Fruit fly (Drosophila melanogaster) whole organism, prepupa: ENCODE data around the gene Obp18a.

ENCODE experiments used
- Blimp-1 ChIP-seq: fragments of 200-800 bp; sonication (Bioruptor generic); optimal IDR thresholded peaks from 3 replicates; lab custom pipeline; 2017; ENCODE audit warnings: missing biosample characterization, missing genetic modification characterization, mild to moderate bottlenecking, moderate library complexity, missing genetic modification reagents
- CG10631 ChIP-seq: fragments of 200-800 bp; sonication (Bioruptor generic); optimal IDR thresholded peaks from 2 replicates; lab custom pipeline; 2016; ENCODE audit warnings: missing biosample characterization, missing genetic modification characterization
- CG11294 ChIP-seq: fragments of 200-800 bp; sonication (Bioruptor generic); IDR thresholded peaks from 2 replicates; pipeline ENCODE4 v1.3.6; 2022; ENCODE audit warnings: missing biosample characterization, missing genetic modification characterization
- CG11762 ChIP-seq: fragments of 200-800 bp; sonication (Bioruptor generic); optimal IDR thresholded peaks from 3 replicates; lab custom pipeline; 2016; ENCODE audit warnings: missing biosample characterization, missing genetic modification characterization; ENCODE audit not compliant: insufficient read depth
- CG1621 ChIP-seq: fragments of 200-800 bp; sonication (Bioruptor generic); optimal IDR thresholded peaks from 3 replicates; lab custom pipeline; 2018; ENCODE audit warnings: missing biosample characterization, mild to moderate bottlenecking, missing genetic modification characterization
- CG16779 ChIP-seq: fragments of 200-800 bp; sonication (Bioruptor generic); optimal IDR thresholded peaks from 3 replicates; lab custom pipeline; 2017; ENCODE audit warnings: missing biosample characterization, mild to moderate bottlenecking, missing genetic modification characterization
- CG3032 ChIP-seq: fragments of 200-800 bp; optimal IDR thresholded peaks from 2 replicates; lab custom pipeline; 2019; ENCODE audit warnings: missing biosample characterization, mild to moderate bottlenecking, missing genetic modification characterization, moderate library complexity
- CG32006 ChIP-seq: fragments of 200-800 bp; sonication (Bioruptor generic); optimal IDR thresholded peaks from 3 replicates; lab custom pipeline; 2017; ENCODE audit warnings: missing biosample characterization, mild to moderate bottlenecking, missing genetic modification characterization
- CG34406 ChIP-seq: fragments of 200-800 bp; sonication (Bioruptor generic); optimal IDR thresholded peaks from 3 replicates; lab custom pipeline; 2016; ENCODE audit warnings: missing biosample characterization, missing genetic modification characterization
- CG4318 ChIP-seq: fragments of 200-800 bp; sonication (Bioruptor generic); optimal IDR thresholded peaks from 3 replicates; lab custom pipeline; 2017; ENCODE audit warnings: missing biosample characterization, mild to moderate bottlenecking, missing genetic modification characterization
- CG6163 ChIP-seq: fragments of 200-800 bp; sonication (Bioruptor generic); IDR thresholded peaks from 3 replicates; pipeline ENCODE4 v1.3.6; 2022; ENCODE audit warnings: missing biosample characterization, missing genetic modification characterization
- CG6276 ChIP-seq: fragments of 200-800 bp; sonication (Bioruptor generic); optimal IDR thresholded peaks from 2 replicates; lab custom pipeline; 2017; ENCODE audit warnings: missing biosample characterization, mild to moderate bottlenecking, missing genetic modification characterization
- CG6808 ChIP-seq: fragments of 200-800 bp; sonication (Bioruptor generic); optimal IDR thresholded peaks from 3 replicates; lab custom pipeline; 2017; ENCODE audit warnings: missing biosample characterization, missing genetic modification characterization, mild to moderate bottlenecking, moderate library complexity, missing genetic modification reagents
- CG7368 ChIP-seq: fragments of 200-800 bp; sonication (Bioruptor generic); optimal IDR thresholded peaks from 3 replicates; lab custom pipeline; 2016; ENCODE audit warnings: missing biosample characterization, missing genetic modification characterization
- CG8119 ChIP-seq: fragments of 200-800 bp; sonication (Bioruptor generic); IDR thresholded peaks from 3 replicates; pipeline ENCODE4 v1.3.6; 2022; ENCODE audit warnings: missing biosample characterization, missing genetic modification characterization
- CG8319 ChIP-seq: fragments of 200-800 bp; sonication (Bioruptor generic); optimal IDR thresholded peaks from 3 replicates; lab custom pipeline; 2016; ENCODE audit warnings: missing biosample characterization, missing genetic modification characterization
- CG8632 ChIP-seq: fragments of 200-800 bp; sonication (Bioruptor generic); optimal IDR thresholded peaks from 3 replicates; lab custom pipeline; 2016; ENCODE audit warnings: missing biosample characterization, missing genetic modification characterization
- CG9139 ChIP-seq: fragments of 200-800 bp; sonication (Bioruptor generic); optimal IDR thresholded peaks from 3 replicates; lab custom pipeline; 2017; ENCODE audit warnings: missing biosample characterization, mild to moderate bottlenecking, missing genetic modification characterization
- Eip75B ChIP-seq: fragments of 200-800 bp; sonication (Bioruptor generic); optimal IDR thresholded peaks from 3 replicates; lab custom pipeline; 2016; ENCODE audit warnings: missing biosample characterization, missing genetic modification characterization
- Eip78C ChIP-seq: fragments of 200-800 bp; sonication (Bioruptor generic); peaks from one replicate; lab custom pipeline; 2016; ENCODE audit warnings: missing biosample characterization, missing genetic modification characterization
- Eip93F ChIP-seq: fragments of 200-800 bp; sonication (Bioruptor generic); optimal IDR thresholded peaks from 2 replicates; lab custom pipeline; 2016; ENCODE audit warnings: missing biosample characterization, mild to moderate bottlenecking, missing genetic modification characterization
- Ets21C ChIP-seq: fragments of 200-800 bp; sonication (Bioruptor generic); optimal IDR thresholded peaks from 3 replicates; lab custom pipeline; 2016; ENCODE audit warnings: missing biosample characterization, missing genetic modification characterization
- Ets96B ChIP-seq: fragments of 200-800 bp; optimal IDR thresholded peaks from 2 replicates; lab custom pipeline; 2019; ENCODE audit warnings: missing biosample characterization, mild to moderate bottlenecking, missing genetic modification characterization, moderate library complexity
- Gug ChIP-seq: fragments of 200-800 bp; sonication (Bioruptor generic); IDR thresholded peaks from 2 replicates; pipeline ENCODE4 v1.3.6; 2022; ENCODE audit warnings: missing biosample characterization, missing genetic modification characterization
- Hr38 ChIP-seq: sonication (Bioruptor generic); optimal IDR thresholded peaks from 2 replicates; lab custom pipeline; 2016; ENCODE audit warnings: missing biosample characterization, missing genetic modification characterization
- Hr39 ChIP-seq: fragments of 200-800 bp; sonication (Bioruptor generic); optimal IDR thresholded peaks from 2 replicates; lab custom pipeline; 2016; ENCODE audit warnings: missing biosample characterization, missing genetic modification characterization
- Lpt ChIP-seq: fragments of 200-800 bp; sonication (Bioruptor generic); optimal IDR thresholded peaks from 3 replicates; lab custom pipeline; 2016; ENCODE audit warnings: missing biosample characterization, missing genetic modification characterization
- Met ChIP-seq: fragments of 200-800 bp; sonication (Bioruptor generic); optimal IDR thresholded peaks from 3 replicates; lab custom pipeline; 2016; ENCODE audit warnings: missing biosample characterization, missing genetic modification characterization
- OdsH ChIP-seq: fragments of 200-800 bp; sonication (Bioruptor generic); optimal IDR thresholded peaks from 3 replicates; lab custom pipeline; 2016; ENCODE audit warnings: missing biosample characterization, missing genetic modification characterization
- Smox ChIP-seq: fragments of 200-800 bp; sonication (Bioruptor generic); optimal IDR thresholded peaks from 3 replicates; lab custom pipeline; 2016; ENCODE audit warnings: missing biosample characterization, missing genetic modification characterization
- Sox102F ChIP-seq: fragments of 200-800 bp; sonication (Bioruptor generic); optimal IDR thresholded peaks from 2 replicates; lab custom pipeline; 2016; ENCODE audit warnings: missing biosample characterization, mild to moderate bottlenecking, missing genetic modification characterization
- Sox14 ChIP-seq: fragments of 200-800 bp; sonication (Bioruptor generic); optimal IDR thresholded peaks from 3 replicates; lab custom pipeline; 2016; ENCODE audit warnings: missing biosample characterization, missing genetic modification characterization
- Sox15 ChIP-seq: fragments of 200-800 bp; sonication (Bioruptor generic); optimal IDR thresholded peaks from 3 replicates; lab custom pipeline; 2016; ENCODE audit warnings: missing biosample characterization, missing genetic modification characterization
- achi ChIP-seq: fragments of 200-800 bp; sonication (Bioruptor generic); optimal IDR thresholded peaks from 3 replicates; lab custom pipeline; 2016; ENCODE audit warnings: missing biosample characterization, missing genetic modification characterization
- cyc ChIP-seq: fragments of 200-800 bp; sonication (Bioruptor generic); optimal IDR thresholded peaks from 3 replicates; lab custom pipeline; 2016; ENCODE audit warnings: missing biosample characterization, missing genetic modification characterization
- dac ChIP-seq: fragments of 200-800 bp; sonication (Bioruptor generic); optimal IDR thresholded peaks from 2 replicates; lab custom pipeline; 2017; ENCODE audit warnings: missing biosample characterization, mild to moderate bottlenecking, missing genetic modification characterization
- eg ChIP-seq: fragments of 200-800 bp; sonication (Bioruptor generic); IDR thresholded peaks from 3 replicates; pipeline ENCODE4 v1.3.6; 2022; ENCODE audit warnings: missing biosample characterization, missing genetic modification characterization
- esn ChIP-seq: fragments of 200-800 bp; sonication (Bioruptor generic); optimal IDR thresholded peaks from 2 replicates; lab custom pipeline; 2016; ENCODE audit warnings: missing biosample characterization, mild to moderate bottlenecking, missing genetic modification characterization, moderate library complexity
- fd59A ChIP-seq: fragments of 200-800 bp; sonication (Bioruptor generic); optimal IDR thresholded peaks from 2 replicates; lab custom pipeline; 2017; ENCODE audit warnings: missing biosample characterization, mild to moderate bottlenecking, missing genetic modification characterization, missing genetic modification reagents
- fd85E ChIP-seq: fragments of 200-800 bp; sonication (Bioruptor generic); optimal IDR thresholded peaks from 3 replicates; lab custom pipeline; 2016; ENCODE audit warnings: missing biosample characterization, missing genetic modification characterization
- fkh ChIP-seq: fragments of 200-800 bp; sonication (Bioruptor generic); optimal IDR thresholded peaks from 3 replicates; lab custom pipeline; 2017; ENCODE audit warnings: missing biosample characterization, mild to moderate bottlenecking, missing genetic modification characterization, moderate library complexity
- lz ChIP-seq: fragments of 200-800 bp; sonication (Bioruptor generic); optimal IDR thresholded peaks from 3 replicates; lab custom pipeline; 2016; ENCODE audit warnings: missing biosample characterization, missing genetic modification characterization
- net ChIP-seq: fragments of 200-800 bp; sonication (Bioruptor generic); optimal IDR thresholded peaks from 3 replicates; lab custom pipeline; 2016; ENCODE audit warnings: missing biosample characterization, missing genetic modification characterization
- salr ChIP-seq, 2 experiments: fragments of 200-800 bp; sonication (Bioruptor generic); optimal IDR thresholded peaks; 3 replicates each; lab custom pipeline; 2016 to 2018; ENCODE audit warnings: missing biosample characterization in 2 of 2, missing genetic modification characterization in 2 of 2, mild to moderate bottlenecking in 1 of 2
- spab ChIP-seq: fragments of 200-800 bp; sonication (Bioruptor generic); optimal IDR thresholded peaks from 2 replicates; lab custom pipeline; 2017; ENCODE audit warnings: missing biosample characterization, mild to moderate bottlenecking, missing genetic modification characterization, missing genetic modification reagents
- ss ChIP-seq, 2 experiments: fragments of 200-800 bp; sonication (Bioruptor generic); optimal IDR thresholded peaks; 2 replicates in 1 of 2; 3 replicates in 1 of 2; lab custom pipeline; 2017 to 2018; ENCODE audit warnings: mild to moderate bottlenecking in 2 of 2, missing biosample characterization in 2 of 2, missing genetic modification characterization in 2 of 2, moderate library complexity in 1 of 2
- topi ChIP-seq: fragments of 200-800 bp; sonication (Bioruptor generic); optimal IDR thresholded peaks from 3 replicates; lab custom pipeline; 2016; ENCODE audit warnings: missing biosample characterization, missing genetic modification characterization
- vri ChIP-seq: fragments of 200-800 bp; sonication (Bioruptor generic); optimal IDR thresholded peaks from 3 replicates; lab custom pipeline; 2016; ENCODE audit warnings: missing biosample characterization, mild to moderate bottlenecking, missing genetic modification characterization

Obp18a gene

DNA sequence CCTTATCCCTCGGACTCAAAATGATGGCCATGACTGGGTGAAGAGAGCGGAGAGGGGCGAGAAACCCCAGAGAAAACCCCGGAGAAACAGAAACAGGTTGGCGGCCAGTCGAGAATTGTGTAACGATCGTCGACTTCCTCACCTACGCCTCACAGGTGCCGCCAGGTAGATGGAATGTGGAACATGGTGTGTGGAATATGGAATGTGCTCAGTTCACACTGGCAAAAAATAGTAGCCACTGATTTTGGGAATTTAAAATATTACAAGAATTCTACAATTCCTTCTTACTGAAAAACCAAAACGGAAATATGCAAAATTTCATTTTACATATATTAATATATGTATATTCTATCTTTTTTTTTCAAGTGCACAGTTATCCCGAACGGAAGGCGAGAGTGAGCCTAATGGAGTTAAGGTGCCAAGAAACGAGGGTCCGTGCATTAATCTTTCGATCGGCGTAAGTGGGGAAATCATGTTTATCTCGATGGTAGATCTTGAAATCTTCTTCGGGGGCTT is 20.3 kb upstream of the Obp18a start (continued):
- TF ChIP-seq topi (GFP tag; lab: Kevin White, UChicago): peak; percentile 83
- peak; percentile 84 for TF ChIP-seq CG7368
- no peak for TF ChIP-seq dac (GFP tag; lab: Kevin White, UChicago)
- TF ChIP-seq esn: peak; percentile 86
- TF ChIP-seq CG10631 (GFP tag; lab: Kevin White, UChicago): peak; percentile 89
- peak; percentile 52 for TF ChIP-seq Ets21C (GFP tag; lab: Kevin White, UChicago)
- peak; percentile 92 for TF ChIP-seq Eip78C (GFP tag; lab: Kevin White, UChicago)
- TF ChIP-seq CG11762 (GFP tag; lab: Kevin White, UChicago): peak; percentile 78
- peak; percentile 85 for TF ChIP-seq Met

DNA sequence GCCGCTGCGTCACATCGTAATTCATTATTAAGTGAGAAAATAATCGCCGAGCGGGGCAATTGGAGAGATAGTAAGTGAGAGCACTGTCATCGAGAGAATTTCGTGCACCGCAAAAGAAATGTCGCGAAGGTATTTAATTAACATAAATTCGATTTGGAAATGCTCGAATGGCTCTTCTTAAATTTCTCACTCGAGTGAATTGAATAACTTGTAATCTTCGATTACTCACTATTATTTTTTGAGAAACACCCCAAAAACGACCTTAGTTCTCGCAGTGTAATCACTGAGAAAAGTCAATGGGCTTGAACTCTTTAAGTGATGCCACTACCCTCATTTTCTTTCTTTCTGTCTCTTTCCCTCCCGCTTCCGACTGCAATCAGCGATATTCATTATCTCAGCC is 19.3 kb upstream of the Obp18a start:
- TF ChIP-seq CG4318 (GFP tag; lab: Kevin White, UChicago) (peak; percentile 92), vri (peak; percentile 88), ss (GFP tag; optimal IDR thresholded peaks at IDR 0.05; lab: Kevin White, UChicago) (peak; percentile 81 to 89), Eip78C (GFP tag; lab: Kevin White, UChicago) (peak; percentile 99), CG8119 (GFP tag; lab: Robert Waterston, UW) (peak; percentile 94), Blimp-1 (GFP tag; lab: Kevin White, UChicago) (peak; percentile 84), Smox (GFP tag; lab: Kevin White, UChicago) (peak; percentile 93), Gug (GFP tag; lab: Robert Waterston, UW) (peak; percentile 93), topi (GFP tag; lab: Kevin White, UChicago) (peak; percentile 97), Sox15 (GFP tag; lab: Kevin White, UChicago) (peak; percentile 91), achi (GFP tag; lab: Kevin White, UChicago) (peak; percentile 95), CG32006 (GFP tag; lab: Kevin White, UChicago) (peak; percentile 97), Ets96B (tag; lab: Kevin White, UChicago) (peak; percentile 88), CG8319 (GFP tag; lab: Kevin White, UChicago) (peak; percentile 92), fd85E (GFP tag; lab: Kevin White, UChicago) (peak; percentile 78), CG34406 (GFP tag; lab: Kevin White, UChicago) (peak; percentile 94), spab (GFP tag; lab: Kevin White, UChicago) (peak; percentile 82), CG8632 (GFP tag; lab: Kevin White, UChicago) (peak; percentile 92), esn (peak; percentile 96), Met (peak; percentile 96), CG6163 (peak; percentile 97), Sox14 (GFP tag; lab: Kevin White, UChicago) (peak; percentile 95), CG11294 (GFP tag; lab: Robert Waterston, UW) (peak; percentile 78), Sox102F (GFP tag; lab: Kevin White, UChicago) (peak; percentile 96), fkh (GFP tag; lab: Kevin White, UChicago) (peak; percentile 50), Eip75B (peak; percentile 97), eg (GFP tag; lab: Robert Waterston, UW) (peak; percentile 94), Lpt (GFP tag; lab: Kevin White, UChicago) (peak; percentile 92), cyc (GFP tag; lab: Kevin White, UChicago) (peak; percentile 95), fd59A (peak; percentile 83), Hr38 (GFP tag; lab: Kevin White, UChicago) (no peak), CG1621 (tag; lab: Kevin White, UChicago) (peak; percentile 89), CG11762 (GFP tag; lab: Kevin White, UChicago) (peak; percentile 91), Eip93F (GFP tag; lab: Kevin White, UChicago) (peak; percentile 83), lz (GFP tag; lab: Kevin White, UChicago) (peak; percentile 95), CG6276 (GFP tag; lab: Kevin White, UChicago) (peak; percentile 89), CG16779 (tag; lab: Kevin White, UChicago) (peak; percentile 84), Ets21C (GFP tag; lab: Kevin White, UChicago) (peak; percentile 89), salr (GFP tag; optimal IDR thresholded peaks at IDR 0.05; lab: Kevin White, UChicago) (peak; percentile 81 to 85), CG9139 (peak; percentile 77), CG7368 (peak; percentile 96), CG3032 (tag; lab: Kevin White, UChicago) (peak; percentile 85), CG6808 (GFP tag; lab: Kevin White, UChicago) (peak; percentile 86), OdsH (GFP tag; lab: Kevin White, UChicago) (peak; percentile 92), Hr39 (GFP tag; lab: Kevin White, UChicago) (peak; percentile 95), net (GFP tag; lab: Kevin White, UChicago) (peak; percentile 94)
